Worm (Caenorhabditis elegans) whole organism, mixed stage, embryonic: ENCODE measurements around the gene acp-2.
A peak's percentile ranks its signal among the peaks of the same experiment; 100 is the strongest.

Experiments
- M03D4.4 ChIP-seq: sonication (generic microtip); optimal IDR thresholded peaks from 2 replicates; lab custom pipeline; 2017; ENCODE audit warnings: mild to moderate bottlenecking, missing genetic modification characterization, missing compliant biosample characterization
- bed-3 ChIP-seq: fragments of 200-800 bp; sonication (Bioruptor generic); optimal IDR thresholded peaks from 3 replicates; lab custom pipeline; 2018; ENCODE audit warnings: mild to moderate bottlenecking, missing genetic modification characterization, moderate library complexity, missing compliant biosample characterization
- blmp-1 ChIP-seq: fragments of 150-350 bp; optimal IDR thresholded peaks from 2 replicates; lab custom pipeline; 2014; ENCODE audit warnings: missing biosample characterization, missing genetic modification characterization
- ceh-39 ChIP-seq: fragments of 150-350 bp; optimal IDR thresholded peaks from 2 replicates; lab custom pipeline; 2014; ENCODE audit warnings: missing biosample characterization, missing genetic modification characterization
- ceh-43 ChIP-seq: fragments of 200-800 bp; sonication (Bioruptor generic); optimal IDR thresholded peaks from 2 replicates; lab custom pipeline; 2018; ENCODE audit warnings: mild to moderate bottlenecking, missing genetic modification characterization, moderate library complexity, missing compliant biosample characterization
- ceh-83 ChIP-seq: fragments of 200-800 bp; sonication (Bioruptor generic); optimal IDR thresholded peaks from 2 replicates; lab custom pipeline; 2018; ENCODE audit warnings: mild to moderate bottlenecking, missing genetic modification characterization, missing compliant biosample characterization
- elt-3 ChIP-seq: fragments of 150-350 bp; optimal IDR thresholded peaks from 2 replicates; lab custom pipeline; 2014; ENCODE audit warnings: missing biosample characterization, missing genetic modification characterization
- flh-1 ChIP-seq: fragments of 200-800 bp; sonication (Bioruptor generic); optimal IDR thresholded peaks from 2 replicates; lab custom pipeline; 2018; ENCODE audit warnings: mild to moderate bottlenecking, missing genetic modification characterization, moderate library complexity, missing compliant biosample characterization
- ham-2 ChIP-seq: fragments of 200-800 bp; sonication (Bioruptor generic); optimal IDR thresholded peaks from 2 replicates; lab custom pipeline; 2018; ENCODE audit warnings: mild to moderate bottlenecking, missing genetic modification characterization, missing compliant biosample characterization
- hlh-1 ChIP-seq: fragments of 150-350 bp; optimal IDR thresholded peaks from 2 replicates; lab custom pipeline; 2014; ENCODE audit warnings: missing biosample characterization, missing genetic modification reagents, missing genetic modification characterization
- lin-13 ChIP-seq: fragments of 150-350 bp; optimal IDR thresholded peaks from 2 replicates; lab custom pipeline; 2014; ENCODE audit warnings: missing biosample characterization, missing genetic modification characterization
- lsy-2 ChIP-seq: fragments of 150-350 bp; optimal IDR thresholded peaks from 2 replicates; lab custom pipeline; 2014; ENCODE audit warnings: missing biosample characterization, missing genetic modification characterization
- mab-5 ChIP-seq: fragments of 150-350 bp; optimal IDR thresholded peaks from 2 replicates; lab custom pipeline; 2014; ENCODE audit warnings: missing biosample characterization, missing genetic modification characterization
- mep-1 ChIP-seq: fragments of 150-350 bp; optimal IDR thresholded peaks from 2 replicates; lab custom pipeline; 2017; ENCODE audit warnings: missing biosample characterization, missing genetic modification reagents, missing genetic modification characterization, inconsistent platforms
- mls-2 ChIP-seq: sonication (generic microtip); optimal IDR thresholded peaks from 2 replicates; lab custom pipeline; 2016; ENCODE audit warnings: mild to moderate bottlenecking, missing genetic modification characterization, moderate library complexity, missing compliant biosample characterization
- nhr-12 ChIP-seq: fragments of 150-350 bp; optimal IDR thresholded peaks from 2 replicates; lab custom pipeline; 2014; ENCODE audit warnings: missing biosample characterization, missing genetic modification characterization
- nhr-2 ChIP-seq: fragments of 150-350 bp; optimal IDR thresholded peaks from 2 replicates; lab custom pipeline; 2014; ENCODE audit warnings: missing biosample characterization, missing genetic modification characterization
- nhr-237 ChIP-seq: fragments of 150-350 bp; optimal IDR thresholded peaks from 2 replicates; lab custom pipeline; 2014; ENCODE audit warnings: missing biosample characterization, missing genetic modification characterization
- nhr-28 ChIP-seq: fragments of 150-350 bp; optimal IDR thresholded peaks from 2 replicates; lab custom pipeline; 2014; ENCODE audit warnings: missing biosample characterization, missing genetic modification characterization
- nhr-76 ChIP-seq: sonication (generic microtip); optimal IDR thresholded peaks from 2 replicates; lab custom pipeline; 2017; ENCODE audit warnings: missing biosample characterization, missing genetic modification characterization
- pha-4 ChIP-seq: fragments of 150-350 bp; optimal IDR thresholded peaks from 2 replicates; lab custom pipeline; 2018; ENCODE audit warnings: missing biosample characterization, missing genetic modification reagents, missing genetic modification characterization
- snpc-4 ChIP-seq: fragments of 150-350 bp; optimal IDR thresholded peaks from 2 replicates; lab custom pipeline; 2014; ENCODE audit warnings: missing biosample characterization, missing genetic modification characterization
- sptf-1 ChIP-seq: sonication (generic microtip); optimal IDR thresholded peaks from 2 replicates; lab custom pipeline; 2017; ENCODE audit warnings: mild to moderate bottlenecking, missing genetic modification characterization, moderate library complexity, missing compliant biosample characterization
- unc-39 ChIP-seq: fragments of 150-350 bp; optimal IDR thresholded peaks from 2 replicates; lab custom pipeline; 2014; ENCODE audit warnings: missing biosample characterization, missing genetic modification characterization
- unc-62 ChIP-seq: fragments of 150-350 bp; optimal IDR thresholded peaks from 2 replicates; lab custom pipeline; 2014; ENCODE audit warnings: missing biosample characterization, missing genetic modification reagents, missing genetic modification characterization
- zip-8 ChIP-seq: fragments of 150-350 bp; optimal IDR thresholded peaks from 2 replicates; lab custom pipeline; 2014; ENCODE audit warnings: missing biosample characterization, missing genetic modification characterization
- ztf-11 ChIP-seq: fragments of 150-350 bp; optimal IDR thresholded peaks from 2 replicates; lab custom pipeline; 2014; ENCODE audit warnings: missing biosample characterization, missing genetic modification characterization

acp-2 gene

ce11 chrII:8441519-8441918 is 9.7 kb upstream of the acp-2 start:
- TF ChIP-seq nhr-2 (tag; lab: Kevin White, UChicago): no peak
- TF ChIP-seq flh-1 (GFP tag; lab: Kevin White, UChicago): no peak
- TF ChIP-seq zip-8 (tag; lab: Kevin White, UChicago): no peak
- no peak for TF ChIP-seq nhr-237 (tag; lab: Kevin White, UChicago)
- no peak for TF ChIP-seq ceh-43 (GFP tag; lab: Kevin White, UChicago)
- no peak for TF ChIP-seq mab-5 (tag; lab: Kevin White, UChicago)
- TF ChIP-seq bed-3 (GFP tag; lab: Kevin White, UChicago): no peak
- TF ChIP-seq nhr-12 (tag; lab: Kevin White, UChicago): no peak
- TF ChIP-seq elt-3 (tag; lab: Kevin White, UChicago): no peak
- no peak for TF ChIP-seq sptf-1 (tag; lab: Kevin White, UChicago)
- no peak for TF ChIP-seq mls-2
- no peak for TF ChIP-seq mep-1
- no peak for TF ChIP-seq snpc-4 (tag; lab: Kevin White, UChicago)
- no peak for TF ChIP-seq unc-39 (tag; lab: Kevin White, UChicago)
- TF ChIP-seq lsy-2 (tag; lab: Kevin White, UChicago): no peak
- no peak for TF ChIP-seq ceh-83
- no peak for TF ChIP-seq nhr-28
- no peak for TF ChIP-seq hlh-1 (tag; lab: Kevin White, UChicago)
- TF ChIP-seq blmp-1 (tag; lab: Kevin White, UChicago): no peak
- TF ChIP-seq ceh-39: no peak

- TF ChIP-seq hlh-1 (tag; lab: Kevin White, UChicago): no peak
- peak; percentile 17 for TF ChIP-seq nhr-28
Measured at ce11 chrII:8440792-8441191, 8.9 kb upstream of the acp-2 start.

- TF ChIP-seq pha-4 (tag; lab: Kevin White, UChicago) (no peak), zip-8 (tag; lab: Kevin White, UChicago) (peak; percentile 7)
- TF ChIP-seq, all 35 proteins: peak for 1
Measured at ce11 chrII:8440097-8440496, 8.2 kb upstream of the acp-2 start.

ce11 chrII:8438791-8439287 is 7.0 kb upstream of the acp-2 start, which contains the start of gene lips-10:
Gene lips-10 (plus strand): TSS chrII:8439168.
- TF ChIP-seq pha-4 (tag; lab: Kevin White, UChicago): no peak
- TF ChIP-seq ham-2: peak; percentile 36

- TF ChIP-seq nhr-237 (tag; lab: Kevin White, UChicago): no peak
Measured at ce11 chrII:8437035-8437434, 5.2 kb upstream of the acp-2 start, which contains the start of gene acp-3. Gene acp-3 (minus strand): TSS chrII:8437135.

ce11 chrII:8435005-8435404 is 3.2 kb upstream of the acp-2 start, which contains the start of gene acp-4:
Gene acp-4 (minus strand): TSS chrII:8435105.
- TF ChIP-seq unc-62 (GFP tag; lab: Kevin White, UChicago): no peak
- no peak for TF ChIP-seq blmp-1 (tag; lab: Kevin White, UChicago)
- TF ChIP-seq pha-4 (tag; lab: Kevin White, UChicago): no peak
- no peak for TF ChIP-seq lin-13 (tag; lab: Kevin White, UChicago)
- TF ChIP-seq nhr-2 (tag; lab: Kevin White, UChicago): no peak
- no peak for TF ChIP-seq ztf-11 (tag; lab: Kevin White, UChicago)
- TF ChIP-seq mls-2: no peak
- no peak for TF ChIP-seq snpc-4 (tag; lab: Kevin White, UChicago)
- no peak for TF ChIP-seq unc-39 (tag; lab: Kevin White, UChicago)
- TF ChIP-seq mab-5 (tag; lab: Kevin White, UChicago): no peak
- TF ChIP-seq nhr-76 (tag; lab: Kevin White, UChicago): no peak
- TF ChIP-seq nhr-12 (tag; lab: Kevin White, UChicago): no peak
- TF ChIP-seq M03D4.4 (tag; lab: Kevin White, UChicago): no peak
- TF ChIP-seq, all 35 proteins: peak for 0
